Worm (Caenorhabditis elegans): ENCODE data around the gene F22F7.11.

The F22F7.11 gene

DNA sequence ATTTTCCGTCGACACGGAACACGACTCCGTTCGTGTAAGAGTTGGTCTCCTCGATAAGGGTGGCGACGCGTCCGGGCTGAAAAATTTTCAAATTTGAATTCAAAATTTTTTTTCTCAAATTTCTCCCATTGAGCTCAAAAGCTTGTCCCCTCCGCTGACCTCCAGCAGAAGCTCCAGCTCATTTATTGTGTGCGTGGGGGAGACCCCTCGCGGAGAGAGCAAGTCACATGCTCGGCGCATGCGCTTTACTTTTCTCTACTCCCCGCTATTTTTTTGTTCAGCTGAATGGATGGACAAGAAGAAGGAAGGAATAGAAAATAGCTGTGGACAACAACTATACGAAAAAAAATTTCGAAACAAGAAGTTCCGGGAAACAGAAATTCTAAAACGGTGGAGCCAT, 13.9 kb downstream of the F22F7.11 start (continued):
- no peak for TF ChIP-seq dpff-1 (tag; optimal IDR thresholded peaks at IDR 0.05)
- TF ChIP-seq lin-26 (GFP tag; IDR thresholded peaks at IDR 0.05): no peak
- TF ChIP-seq K11D2.4 (GFP tag; IDR thresholded peaks at IDR 0.05): peak; percentile 57
- no peak for TF ChIP-seq Y67H2A.10 (GFP tag; conservative IDR thresholded peaks at IDR 0.05)
- TF ChIP-seq aptf-2 (GFP tag; conservative IDR thresholded peaks at IDR 0.05): no peak
- no peak for TF ChIP-seq B0035.1 (tag; optimal IDR thresholded peaks at IDR 0.05)
- peak; percentile 41 for TF ChIP-seq chd-7 (tag; optimal IDR thresholded peaks at IDR 0.05)
- TF ChIP-seq lin-40 (tag; optimal IDR thresholded peaks at IDR 0.05): peak; percentile 21
- no peak for TF ChIP-seq F55B11.4 (tag; optimal IDR thresholded peaks at IDR 0.05; ENCODE audit: borderline replicate concordance, insufficient read depth)
- no peak for TF ChIP-seq hrde-1 (tag; optimal IDR thresholded peaks at IDR 0.05; ENCODE audit: borderline replicate concordance)
- no peak for TF ChIP-seq ceh-58 (GFP tag; IDR thresholded peaks at IDR 0.05)
- no peak for TF ChIP-seq aptf-3 (GFP tag; IDR thresholded peaks at IDR 0.05)
- no peak for TF ChIP-seq madf-8 (GFP tag; conservative IDR thresholded peaks at IDR 0.05)
- TF ChIP-seq pbrm-1 (GFP tag; IDR thresholded peaks at IDR 0.05): no peak
- no peak for TF ChIP-seq cebp-1 (GFP tag; IDR thresholded peaks at IDR 0.05)
- TF ChIP-seq cebp-1 (tag; optimal IDR thresholded peaks at IDR 0.05): peak; percentile 74
- peak; percentile 42; the same call in 1 of the 2 replicates for TF ChIP-seq dox-1 (GFP tag; IDR thresholded peaks at IDR 0.05)
- no peak for TF ChIP-seq lag-1 (GFP tag; IDR thresholded peaks at IDR 0.05)
- TF ChIP-seq pha-4 (tag; optimal IDR thresholded peaks at IDR 0.05): no peak
- TF ChIP-seq F23B12.7 (tag; optimal IDR thresholded peaks at IDR 0.05; ENCODE audit: insufficient read depth): no peak
- TF ChIP-seq lin-35 (GFP tag; optimal IDR thresholded peaks at IDR 0.05): peak in 1 of 3 experiments; percentile 80
- no peak for TF ChIP-seq nhr-120 (GFP tag; IDR thresholded peaks at IDR 0.05)
- no peak for TF ChIP-seq D2030.7 (GFP tag; IDR thresholded peaks at IDR 0.05)
- TF ChIP-seq F33H1.4 (GFP tag; IDR thresholded peaks at IDR 0.05): no peak
- no peak for TF ChIP-seq hmg-20 (GFP tag; IDR thresholded peaks at IDR 0.05)
- TF ChIP-seq sea-2 (GFP tag; IDR thresholded peaks at IDR 0.05): no peak
- TF ChIP-seq madf-6 (GFP tag; IDR thresholded peaks at IDR 0.05): no peak
- no peak for TF ChIP-seq lir-1 (GFP tag; conservative IDR thresholded peaks at IDR 0.05)
- no peak for TF ChIP-seq ZK185.1 (tag; optimal IDR thresholded peaks at IDR 0.05; ENCODE audit: poor library complexity, severe bottlenecking)
- TF ChIP-seq somi-1 (GFP tag; optimal IDR thresholded peaks at IDR 0.05): no peak
- no peak for TF ChIP-seq lsl-1 (GFP tag; optimal IDR thresholded peaks at IDR 0.05)

DNA sequence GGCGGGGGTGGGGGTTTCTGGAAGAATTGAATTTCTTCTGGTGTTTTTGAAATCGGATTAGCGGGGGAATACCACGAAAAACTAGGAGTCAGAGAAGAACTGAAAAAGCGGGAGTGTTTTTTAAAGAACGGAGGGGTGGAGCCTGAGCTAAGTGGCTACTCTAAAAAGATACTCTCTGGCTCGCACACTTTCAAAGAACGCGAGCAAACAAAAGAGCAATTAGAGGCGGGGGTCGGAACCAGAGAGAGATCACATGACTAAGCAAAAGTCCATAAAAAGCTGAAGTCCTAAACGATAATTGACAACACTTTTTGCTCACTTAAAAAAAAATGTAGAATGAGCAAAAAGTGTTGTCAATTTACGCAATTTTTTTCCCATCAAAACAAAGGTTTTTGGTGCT, 14.7 kb downstream of the F22F7.11 start:
- TF ChIP-seq lin-35 (GFP tag; optimal IDR thresholded peaks at IDR 0.05) (peak in 1 of 3 experiments; percentile 9), unc-62 (GFP tag; optimal IDR thresholded peaks at IDR 0.05) (no peak)

DNA sequence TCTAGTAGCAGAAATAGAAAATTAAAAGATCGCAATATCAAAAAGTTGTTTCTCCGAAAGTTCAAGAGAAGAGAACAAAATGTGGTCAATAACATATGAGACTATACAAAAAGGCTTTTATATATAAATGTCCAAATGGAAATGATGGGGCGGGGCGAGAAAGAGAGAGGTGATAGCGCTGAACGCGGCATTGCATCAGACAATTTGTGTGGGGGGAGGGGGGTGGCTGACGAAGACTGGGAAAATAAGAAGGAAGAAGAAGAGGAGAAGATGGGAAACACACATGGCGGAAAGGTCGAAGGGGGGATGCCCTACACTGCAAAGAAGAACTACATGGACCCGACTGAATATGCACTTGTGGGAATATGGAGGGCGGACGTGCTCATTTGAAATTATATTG, 15.7 kb downstream of the F22F7.11 start:
- TF ChIP-seq cebp-1 (GFP tag; IDR thresholded peaks at IDR 0.05) (no peak), cebp-1 (tag; optimal IDR thresholded peaks at IDR 0.05) (peak; percentile 46), egrh-3 (GFP tag; IDR thresholded peaks at IDR 0.05) (peak; percentile 55), pbrm-1 (GFP tag; IDR thresholded peaks at IDR 0.05) (no peak), let-526 (GFP tag; IDR thresholded peaks at IDR 0.05) (no peak), hlh-12 (tag; optimal IDR thresholded peaks at IDR 0.05) (no peak), cebp-2 (GFP tag; IDR thresholded peaks at IDR 0.05) (no peak), K12H6.12 (tag; optimal IDR thresholded peaks at IDR 0.05) (peak; percentile 25), Y79H2A.3 (GFP tag; conservative IDR thresholded peaks at IDR 0.05) (no peak), lin-35 (GFP tag; optimal IDR thresholded peaks at IDR 0.05) (peak in 1 of 3 experiments; percentile 16), nhr-80 (tag; optimal IDR thresholded peaks at IDR 0.05) (peak; percentile 36), B0035.1 (tag; optimal IDR thresholded peaks at IDR 0.05) (no peak), ets-4 (GFP tag; optimal IDR thresholded peaks at IDR 0.05) (no peak), dox-1 (GFP tag; IDR thresholded peaks at IDR 0.05) (peak; percentile 49; the same call in 1 of the 2 replicates)
